Fruit fly (Drosophila melanogaster): ENCODE data around the gene hiro.

hiro gene

dm6 chr3L:687858-688257, at the start of gene hiro:
TSS of gene hiro (minus strand) at chr3L:687958.
- TF ChIP-seq Dll (optimal IDR thresholded peaks at IDR 0.05), result no peak
- TF ChIP-seq pan (optimal IDR thresholded peaks at IDR 0.05), result no peak
- TF ChIP-seq usp (GFP tag; optimal IDR thresholded peaks at IDR 0.05), result no peak
- TF ChIP-seq EcR (GFP tag; optimal IDR thresholded peaks at IDR 0.05), result no peak
- TF ChIP-seq psq (optimal IDR thresholded peaks at IDR 0.05), result no peak
- TF ChIP-seq CG8478 (optimal IDR thresholded peaks at IDR 0.05), result no peak

- TF ChIP-seq EcR (GFP tag; optimal IDR thresholded peaks at IDR 0.05) (peak in 1 of 2 experiments; percentile 46), psq (optimal IDR thresholded peaks at IDR 0.05) (no peak)
These were observed 48.9 kb upstream of the hiro start for dm6 chr3L:736542-737166.

dm6 chr3L:735948-736347, 48.2 kb upstream of the hiro start:
- no peak for TF ChIP-seq EcR (GFP tag; optimal IDR thresholded peaks at IDR 0.05)
- TF ChIP-seq Dll (optimal IDR thresholded peaks at IDR 0.05), result no peak
- TF ChIP-seq pan (optimal IDR thresholded peaks at IDR 0.05), result no peak
- no peak for TF ChIP-seq usp (GFP tag; optimal IDR thresholded peaks at IDR 0.05)
- no peak for TF ChIP-seq CG8478 (optimal IDR thresholded peaks at IDR 0.05)
- no peak for TF ChIP-seq psq (optimal IDR thresholded peaks at IDR 0.05)

- TF ChIP-seq usp (GFP tag; optimal IDR thresholded peaks at IDR 0.05) (no peak), Dll (optimal IDR thresholded peaks at IDR 0.05) (no peak), pan (optimal IDR thresholded peaks at IDR 0.05) (no peak), CG8478 (optimal IDR thresholded peaks at IDR 0.05) (no peak), psq (optimal IDR thresholded peaks at IDR 0.05) (no peak), EcR (GFP tag; optimal IDR thresholded peaks at IDR 0.05) (no peak)
These were observed 47.6 kb upstream of the hiro start for dm6 chr3L:735315-735714.

DNA sequence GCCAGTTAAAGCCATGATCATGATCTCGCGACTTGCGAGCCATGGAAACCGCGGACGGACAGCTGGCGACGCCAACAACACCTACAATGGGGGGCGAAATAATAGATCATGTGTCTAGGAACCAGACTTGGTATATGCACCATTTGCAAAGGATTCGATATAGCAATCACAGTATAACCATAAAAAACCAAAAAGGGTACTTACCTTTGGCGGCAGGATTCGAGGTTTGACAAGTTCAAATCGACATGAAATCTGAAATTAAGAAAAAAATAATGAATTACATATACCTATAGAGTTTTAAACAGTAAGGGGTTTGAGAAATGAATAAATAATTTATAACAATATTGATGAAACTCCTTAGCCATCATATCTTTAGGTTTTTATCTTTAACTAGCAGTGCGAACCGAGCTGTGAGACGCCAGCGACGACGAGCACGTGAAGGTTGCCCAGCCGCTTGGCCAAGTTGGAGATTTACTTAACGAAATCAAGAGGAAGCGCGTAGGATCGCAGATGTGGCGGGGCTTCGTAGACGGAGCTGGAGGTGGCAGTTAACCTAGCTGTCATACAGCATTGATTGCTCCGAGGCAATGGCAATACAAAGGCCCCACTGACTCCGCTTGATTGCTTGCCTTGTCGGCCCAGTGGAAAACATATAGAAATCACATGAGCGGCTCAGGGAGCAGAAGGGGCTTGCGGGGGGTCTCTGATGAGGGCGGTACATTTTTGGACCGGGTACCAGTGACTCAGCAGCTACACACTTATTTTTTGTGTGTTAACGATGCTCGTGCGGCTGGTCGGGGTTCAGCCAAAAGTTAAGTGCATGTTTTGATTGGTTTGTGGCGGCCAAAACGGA, 46.3 kb upstream of the hiro start:
- TF ChIP-seq psq (optimal IDR thresholded peaks at IDR 0.05), result no peak
- TF ChIP-seq pan (optimal IDR thresholded peaks at IDR 0.05), result no peak
- no peak for TF ChIP-seq usp (GFP tag; optimal IDR thresholded peaks at IDR 0.05)
- no peak for TF ChIP-seq Dll (optimal IDR thresholded peaks at IDR 0.05)
- TF ChIP-seq CG8478 (optimal IDR thresholded peaks at IDR 0.05), result no peak
- no peak for TF ChIP-seq EcR (GFP tag; optimal IDR thresholded peaks at IDR 0.05)

DNA sequence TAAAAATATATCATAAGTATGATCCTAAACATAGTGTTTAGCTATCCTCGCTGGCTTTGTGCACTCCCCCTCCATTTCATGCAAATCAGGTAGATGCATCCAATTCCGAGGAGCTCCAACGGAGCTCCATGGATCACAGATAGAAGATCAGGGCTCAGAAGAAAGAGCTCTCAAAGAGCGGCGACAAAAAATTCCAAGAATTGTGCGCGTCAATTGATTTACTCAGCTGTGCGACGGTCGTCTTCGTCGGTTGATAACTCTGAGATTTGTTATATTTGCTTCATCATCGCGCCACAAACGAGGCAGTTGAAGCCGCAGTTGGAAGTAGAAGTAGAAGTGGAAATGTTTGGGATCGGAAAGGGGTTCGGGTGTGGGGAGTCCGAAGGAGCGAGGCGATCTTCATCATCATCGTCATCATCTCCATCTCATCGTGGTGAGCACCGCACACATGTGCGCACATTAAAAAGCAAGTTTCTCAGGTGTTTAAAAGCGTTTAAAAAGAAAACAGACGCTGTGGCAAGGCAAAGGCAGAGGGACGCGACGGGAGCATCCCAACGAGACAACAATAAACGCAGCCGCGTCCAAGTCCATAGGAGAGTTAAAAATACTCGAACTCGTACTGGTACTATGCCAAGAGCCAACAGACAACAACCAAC, 45.5 kb upstream of the hiro start:
- TF ChIP-seq psq (optimal IDR thresholded peaks at IDR 0.05) (no peak), pan (optimal IDR thresholded peaks at IDR 0.05) (no peak), CG8478 (optimal IDR thresholded peaks at IDR 0.05) (no peak), usp (GFP tag; optimal IDR thresholded peaks at IDR 0.05) (no peak), EcR (GFP tag; optimal IDR thresholded peaks at IDR 0.05) (no peak), Dll (optimal IDR thresholded peaks at IDR 0.05) (no peak)

DNA sequence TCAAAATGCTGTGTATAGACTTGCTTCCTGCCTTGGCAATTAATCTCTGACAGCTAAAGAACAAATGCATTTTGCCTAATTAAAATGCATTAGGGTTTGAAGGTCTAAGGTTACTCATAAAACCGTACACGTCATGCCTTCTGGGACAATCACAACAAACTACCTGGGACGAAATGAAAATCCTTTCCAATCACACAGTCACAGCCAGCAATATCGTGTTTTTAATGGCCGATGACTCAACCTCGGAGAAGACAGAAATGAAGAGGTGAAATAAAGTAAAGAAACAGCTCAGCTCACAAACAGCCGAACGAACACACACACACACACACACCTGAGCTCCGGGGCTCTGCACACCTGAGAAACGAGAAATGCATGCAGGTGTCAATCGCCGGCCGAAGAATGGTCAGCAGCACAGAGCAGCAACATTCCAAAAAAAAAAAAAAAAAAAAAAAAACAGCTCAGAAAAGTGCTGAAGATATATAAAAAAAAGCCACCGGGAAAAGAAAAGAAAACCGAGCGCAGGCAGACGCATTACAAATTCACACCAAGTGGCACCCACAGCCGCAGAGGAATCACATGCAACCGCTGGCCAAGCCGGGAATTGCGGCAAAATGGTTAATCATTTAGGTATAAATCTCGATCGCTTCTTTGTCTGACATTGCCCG, 44.7 kb upstream of the hiro start:
- no peak for TF ChIP-seq EcR (GFP tag; optimal IDR thresholded peaks at IDR 0.05)
- TF ChIP-seq usp (GFP tag; optimal IDR thresholded peaks at IDR 0.05), result no peak
- no peak for TF ChIP-seq pan (optimal IDR thresholded peaks at IDR 0.05)
- no peak for TF ChIP-seq CG8478 (optimal IDR thresholded peaks at IDR 0.05)
- TF ChIP-seq psq (optimal IDR thresholded peaks at IDR 0.05), result no peak
- TF ChIP-seq Dll (optimal IDR thresholded peaks at IDR 0.05), result no peak

DNA sequence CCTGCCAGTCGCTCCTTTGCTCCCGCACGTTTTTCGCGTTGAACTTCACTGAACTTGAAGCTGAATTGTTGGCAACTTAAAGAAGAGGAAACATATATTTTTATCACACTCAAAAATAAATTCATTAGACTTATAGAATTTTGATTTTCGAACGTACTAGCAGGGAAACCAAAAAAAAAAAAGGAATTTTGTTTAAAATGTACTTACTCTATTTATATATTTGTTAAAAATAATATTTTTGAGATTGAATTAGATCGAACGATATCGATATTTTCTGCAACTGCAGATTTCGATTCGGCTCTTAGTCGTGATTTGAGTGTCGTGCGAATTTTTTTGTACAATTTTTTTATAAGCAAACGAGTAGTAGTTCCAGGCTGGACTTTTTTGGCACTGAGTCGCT, 43.7 kb upstream of the hiro start:
- TF ChIP-seq EcR (GFP tag; optimal IDR thresholded peaks at IDR 0.05) (no peak), psq (optimal IDR thresholded peaks at IDR 0.05) (no peak), Dll (optimal IDR thresholded peaks at IDR 0.05) (no peak), CG8478 (optimal IDR thresholded peaks at IDR 0.05) (no peak), pan (optimal IDR thresholded peaks at IDR 0.05) (no peak), usp (GFP tag; optimal IDR thresholded peaks at IDR 0.05) (no peak)

dm6 chr3L:729345-729744, 41.6 kb upstream of the hiro start:
- TF ChIP-seq EcR (GFP tag; optimal IDR thresholded peaks at IDR 0.05), result no peak
- no peak for TF ChIP-seq usp (GFP tag; optimal IDR thresholded peaks at IDR 0.05)
- TF ChIP-seq Dll (optimal IDR thresholded peaks at IDR 0.05), result no peak
- TF ChIP-seq pan (optimal IDR thresholded peaks at IDR 0.05), result no peak
- TF ChIP-seq psq (optimal IDR thresholded peaks at IDR 0.05), result no peak
- no peak for TF ChIP-seq CG8478 (optimal IDR thresholded peaks at IDR 0.05)

DNA sequence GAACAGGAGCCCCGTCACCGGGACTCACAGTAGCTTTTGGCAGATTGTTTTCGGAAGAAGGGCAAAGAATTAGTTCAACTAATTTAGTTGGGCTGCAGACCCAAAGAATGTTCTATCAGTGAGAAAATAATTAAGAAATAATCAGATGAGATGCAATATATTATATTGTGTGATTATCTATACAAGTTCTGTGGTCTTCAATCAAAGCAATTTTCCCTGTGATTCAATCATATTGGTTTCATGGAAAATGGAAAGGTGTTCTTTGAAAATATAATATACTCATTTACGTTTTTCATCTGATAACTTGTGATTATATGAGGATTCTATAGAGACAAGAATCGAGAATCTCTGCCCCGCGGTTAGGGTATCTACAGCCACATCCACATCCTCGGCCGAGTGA, 40.8 kb upstream of the hiro start:
- TF ChIP-seq EcR (GFP tag; optimal IDR thresholded peaks at IDR 0.05), result no peak
- no peak for TF ChIP-seq usp (GFP tag; optimal IDR thresholded peaks at IDR 0.05)
- no peak for TF ChIP-seq Dll (optimal IDR thresholded peaks at IDR 0.05)
- no peak for TF ChIP-seq CG8478 (optimal IDR thresholded peaks at IDR 0.05)
- no peak for TF ChIP-seq pan (optimal IDR thresholded peaks at IDR 0.05)
- TF ChIP-seq psq (optimal IDR thresholded peaks at IDR 0.05), result no peak

DNA sequence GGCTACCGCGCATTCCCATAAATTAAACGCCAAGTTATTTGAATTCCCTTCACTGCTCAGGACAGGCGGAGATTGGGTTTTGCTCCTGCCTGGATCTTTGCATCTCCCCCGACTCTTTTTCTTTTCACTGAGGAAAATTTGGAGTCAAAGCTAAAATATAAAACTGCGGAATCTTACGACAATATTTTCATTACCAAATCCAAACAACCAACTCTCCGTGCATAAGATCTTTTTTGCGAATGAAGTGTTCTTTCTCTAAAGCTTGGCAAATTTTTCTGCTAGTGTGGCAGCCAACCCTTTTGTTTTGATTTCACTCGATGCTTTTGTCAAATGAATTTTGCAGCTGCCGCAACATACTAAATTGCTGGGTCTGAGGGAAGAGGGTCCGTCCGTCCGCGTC, 40.1 kb upstream of the hiro start:
- no peak for TF ChIP-seq Dll (optimal IDR thresholded peaks at IDR 0.05)
- no peak for TF ChIP-seq usp (GFP tag; optimal IDR thresholded peaks at IDR 0.05)
- TF ChIP-seq CG8478 (optimal IDR thresholded peaks at IDR 0.05), result no peak
- no peak for TF ChIP-seq pan (optimal IDR thresholded peaks at IDR 0.05)
- TF ChIP-seq EcR (GFP tag; optimal IDR thresholded peaks at IDR 0.05), result no peak
- no peak for TF ChIP-seq psq (optimal IDR thresholded peaks at IDR 0.05)
